Worm (Caenorhabditis elegans): ENCODE results near the gene B0554.5.

B0554.5 gene

ce11 chrV:450757-451501 lies 26.7 kb downstream of the B0554.5 start, which contains the start of gene nhr-123:
TSS of gene nhr-123 (plus strand) at chrV:451451.
- TF ChIP-seq sea-1 (GFP tag; conservative IDR thresholded peaks at IDR 0.05) (no peak), B0310.2 (tag; optimal IDR thresholded peaks at IDR 0.05) (no peak), ets-7 (tag; optimal IDR thresholded peaks at IDR 0.05) (no peak), aly-1 (tag; optimal IDR thresholded peaks at IDR 0.05) (no peak), F13C5.2 (tag; optimal IDR thresholded peaks at IDR 0.05) (no peak), ceh-13 (GFP tag; optimal IDR thresholded peaks at IDR 0.05) (no peak), hmg-4 (GFP tag; optimal IDR thresholded peaks at IDR 0.05) (no peak), pes-1 (GFP tag; IDR thresholded peaks at IDR 0.05) (no peak), scrt-1 (GFP tag; IDR thresholded peaks at IDR 0.05) (no peak), flt-1 (GFP tag; IDR thresholded peaks at IDR 0.05) (no peak), ama-1 (optimal IDR thresholded peaks at IDR 0.05) (no peak), hnd-1 (tag; optimal IDR thresholded peaks at IDR 0.05) (no peak), ceh-36 (tag; optimal IDR thresholded peaks at IDR 0.05) (no peak)

- no peak for TF ChIP-seq aly-1 (tag; optimal IDR thresholded peaks at IDR 0.05)
- TF ChIP-seq hnd-1 (tag; optimal IDR thresholded peaks at IDR 0.05) = no peak
- TF ChIP-seq pes-1 (GFP tag; IDR thresholded peaks at IDR 0.05) = no peak
- no peak for TF ChIP-seq F13C5.2 (tag; optimal IDR thresholded peaks at IDR 0.05)
These were observed 29.3 kb downstream of the B0554.5 start, which contains the start of gene nhr-98 for ce11 chrV:453569-453968. TSS of gene nhr-98 (plus strand) at chrV:453869.

ce11 chrV:457839-458238 lies 33.6 kb downstream of the B0554.5 start:
- TF ChIP-seq hmg-4 (GFP tag; optimal IDR thresholded peaks at IDR 0.05) (no peak), ceh-36 (tag; optimal IDR thresholded peaks at IDR 0.05) (no peak), ets-7 (tag; optimal IDR thresholded peaks at IDR 0.05) (no peak), hnd-1 (tag; optimal IDR thresholded peaks at IDR 0.05) (no peak), sea-1 (GFP tag; conservative IDR thresholded peaks at IDR 0.05) (no peak), ama-1 (optimal IDR thresholded peaks at IDR 0.05) (no peak), aly-1 (tag; optimal IDR thresholded peaks at IDR 0.05) (no peak), hmbx-1 (tag; optimal IDR thresholded peaks at IDR 0.05) (no peak), tbx-11 (GFP tag; IDR thresholded peaks at IDR 0.05) (no peak), pes-1 (GFP tag; IDR thresholded peaks at IDR 0.05) (no peak), F13C5.2 (tag; optimal IDR thresholded peaks at IDR 0.05) (no peak), tbx-37 (GFP tag; conservative IDR thresholded peaks at IDR 0.05) (no peak), B0310.2 (tag; optimal IDR thresholded peaks at IDR 0.05) (no peak), flt-1 (GFP tag; IDR thresholded peaks at IDR 0.05) (no peak), ceh-13 (GFP tag; optimal IDR thresholded peaks at IDR 0.05) (no peak), tra-4 (tag; optimal IDR thresholded peaks at IDR 0.05) (no peak), scrt-1 (GFP tag; IDR thresholded peaks at IDR 0.05) (no peak)

- no peak for TF ChIP-seq aly-1 (tag; optimal IDR thresholded peaks at IDR 0.05)
- no peak for TF ChIP-seq ceh-36 (tag; optimal IDR thresholded peaks at IDR 0.05)
- no peak for TF ChIP-seq hmbx-1 (tag; optimal IDR thresholded peaks at IDR 0.05)
- no peak for TF ChIP-seq hnd-1 (tag; optimal IDR thresholded peaks at IDR 0.05)
- no peak for TF ChIP-seq tra-4 (tag; optimal IDR thresholded peaks at IDR 0.05)
- no peak for TF ChIP-seq scrt-1 (GFP tag; IDR thresholded peaks at IDR 0.05)
- no peak for TF ChIP-seq ets-7 (tag; optimal IDR thresholded peaks at IDR 0.05)
- no peak for TF ChIP-seq flt-1 (GFP tag; IDR thresholded peaks at IDR 0.05)
- no peak for TF ChIP-seq F13C5.2 (tag; optimal IDR thresholded peaks at IDR 0.05)
- no peak for TF ChIP-seq ama-1 (optimal IDR thresholded peaks at IDR 0.05)
- no peak for TF ChIP-seq ceh-13 (GFP tag; optimal IDR thresholded peaks at IDR 0.05)
- TF ChIP-seq hmg-4 (GFP tag; optimal IDR thresholded peaks at IDR 0.05) = no peak
- no peak for TF ChIP-seq sea-1 (GFP tag; conservative IDR thresholded peaks at IDR 0.05)
- TF ChIP-seq B0310.2 (tag; optimal IDR thresholded peaks at IDR 0.05) = no peak
- no peak for TF ChIP-seq tbx-37 (GFP tag; conservative IDR thresholded peaks at IDR 0.05)
These were observed 35.2 kb downstream of the B0554.5 start, which contains the start of gene nhr-203 for ce11 chrV:459464-459863. TSS of gene nhr-203 (plus strand) at chrV:459795.

ce11 chrV:462263-462662 lies 38.0 kb downstream of the B0554.5 start, which contains the start of gene nhr-202:
TSS of gene nhr-202 (plus strand) at chrV:462588.
- TF ChIP-seq aly-1 (tag; optimal IDR thresholded peaks at IDR 0.05) (no peak), flt-1 (GFP tag; IDR thresholded peaks at IDR 0.05) (no peak), hnd-1 (tag; optimal IDR thresholded peaks at IDR 0.05) (no peak), tra-4 (tag; optimal IDR thresholded peaks at IDR 0.05) (no peak), scrt-1 (GFP tag; IDR thresholded peaks at IDR 0.05) (no peak), tbx-37 (GFP tag; conservative IDR thresholded peaks at IDR 0.05) (no peak), pes-1 (GFP tag; IDR thresholded peaks at IDR 0.05) (no peak), hmbx-1 (tag; optimal IDR thresholded peaks at IDR 0.05) (no peak), hmg-4 (GFP tag; optimal IDR thresholded peaks at IDR 0.05) (no peak), ceh-13 (GFP tag; optimal IDR thresholded peaks at IDR 0.05) (no peak), F13C5.2 (tag; optimal IDR thresholded peaks at IDR 0.05) (no peak), sea-1 (GFP tag; conservative IDR thresholded peaks at IDR 0.05) (no peak), ceh-36 (tag; optimal IDR thresholded peaks at IDR 0.05) (no peak)

- TF ChIP-seq aly-1 (tag; optimal IDR thresholded peaks at IDR 0.05) (no peak), pes-1 (GFP tag; IDR thresholded peaks at IDR 0.05) (no peak)
These were observed 40.6 kb downstream of the B0554.5 start, which contains the start of gene nhr-201 for ce11 chrV:464800-465199. TSS of gene nhr-201 (plus strand) at chrV:464828.

- TF ChIP-seq ceh-36 (tag; optimal IDR thresholded peaks at IDR 0.05) (no peak), tbx-37 (GFP tag; conservative IDR thresholded peaks at IDR 0.05) (no peak), aly-1 (tag; optimal IDR thresholded peaks at IDR 0.05) (no peak), sea-1 (GFP tag; conservative IDR thresholded peaks at IDR 0.05) (no peak), tra-4 (tag; optimal IDR thresholded peaks at IDR 0.05) (no peak), hmbx-1 (tag; optimal IDR thresholded peaks at IDR 0.05) (no peak), scrt-1 (GFP tag; IDR thresholded peaks at IDR 0.05) (no peak), B0310.2 (tag; optimal IDR thresholded peaks at IDR 0.05) (no peak), hnd-1 (tag; optimal IDR thresholded peaks at IDR 0.05) (no peak), ets-7 (tag; optimal IDR thresholded peaks at IDR 0.05) (no peak), F13C5.2 (tag; optimal IDR thresholded peaks at IDR 0.05) (no peak), flt-1 (GFP tag; IDR thresholded peaks at IDR 0.05) (no peak)
These were observed 41.1 kb downstream of the B0554.5 start for ce11 chrV:465355-465754.

All from whole organism, early embryonic.